Worm (Caenorhabditis elegans): ENCODE results near the gene ckk-1.

ckk-1 gene

DNA sequence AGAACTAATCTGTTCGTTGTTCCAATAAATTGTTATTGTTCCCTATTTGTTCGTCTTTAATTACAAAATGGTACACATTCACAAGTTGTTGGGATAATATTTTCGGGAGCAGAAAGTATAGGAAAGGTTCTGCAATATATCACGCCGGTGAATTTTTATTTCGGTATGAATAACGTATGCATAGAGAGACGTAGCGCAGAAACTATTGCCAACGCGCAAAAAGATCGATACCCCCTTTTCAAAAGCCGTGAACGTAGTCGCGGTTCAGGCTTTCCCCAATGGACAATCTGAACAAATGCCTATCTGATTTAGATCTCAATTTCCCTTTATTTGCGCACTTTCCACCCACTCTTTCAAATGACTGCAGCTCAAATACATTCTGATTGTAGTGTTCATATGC is 44.9 kb downstream of the ckk-1 start, which contains the start of gene pst-2:
Gene pst-2, plus strand, starts transcription at position 293 of the 400 bp plus-strand sequence.
- TF ChIP-seq ama-1 (optimal IDR thresholded peaks at IDR 0.05) (no peak), fos-1 (tag; optimal IDR thresholded peaks at IDR 0.05) (no peak), elt-1 (tag; optimal IDR thresholded peaks at IDR 0.05) (no peak), nhr-129 (tag; optimal IDR thresholded peaks at IDR 0.05) (no peak), snpc-4 (tag; optimal IDR thresholded peaks at IDR 0.05) (no peak), lin-13 (GFP tag; optimal IDR thresholded peaks at IDR 0.05) (no peak), sma-9 (GFP tag; optimal IDR thresholded peaks at IDR 0.05) (no peak), sma-9 (tag; optimal IDR thresholded peaks at IDR 0.05) (no peak), lin-39 (tag; optimal IDR thresholded peaks at IDR 0.05) (no peak), nhr-21 (tag; optimal IDR thresholded peaks at IDR 0.05) (no peak), ztf-1 (GFP tag; conservative IDR thresholded peaks at IDR 0.05) (no peak), nhr-12 (tag; optimal IDR thresholded peaks at IDR 0.05) (no peak), aly-2 (tag; optimal IDR thresholded peaks at IDR 0.05) (no peak), ztf-11 (tag; optimal IDR thresholded peaks at IDR 0.05) (no peak), C34F6.9 (tag; optimal IDR thresholded peaks at IDR 0.05) (no peak), unc-62 (GFP tag; optimal IDR thresholded peaks at IDR 0.05) (no peak), peb-1 (tag; optimal IDR thresholded peaks at IDR 0.05) (no peak)

DNA sequence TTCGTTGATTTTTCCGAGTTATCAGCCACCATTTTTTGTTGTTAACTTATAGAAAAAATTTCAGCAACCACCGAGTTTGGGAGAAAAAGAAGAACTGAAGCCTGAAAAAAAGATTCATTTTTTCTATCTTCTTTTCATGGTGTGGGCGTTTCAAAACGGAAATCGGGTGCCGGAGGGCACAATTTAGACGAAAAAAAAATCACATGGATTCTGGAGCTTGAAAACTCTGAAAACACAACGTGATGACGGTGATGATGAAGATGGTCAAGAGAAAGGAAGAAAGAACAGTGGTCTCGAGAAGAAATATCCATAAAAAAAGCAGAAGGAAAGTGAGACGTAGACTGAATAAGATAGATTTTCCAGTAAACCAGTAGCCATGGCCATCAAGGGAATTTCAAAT is 48.7 kb downstream of the ckk-1 start, which contains the start of gene rcan-1:
Gene rcan-1, minus strand, starts transcription at position 101 of the 400 bp plus-strand sequence.
- TF ChIP-seq alr-1 (tag; optimal IDR thresholded peaks at IDR 0.05): no peak
- TF ChIP-seq unc-39 (tag; optimal IDR thresholded peaks at IDR 0.05): no peak
- no peak for TF ChIP-seq ztf-11 (tag; optimal IDR thresholded peaks at IDR 0.05)
- no peak for TF ChIP-seq lin-11 (tag; optimal IDR thresholded peaks at IDR 0.05)
- TF ChIP-seq nhr-129 (tag; optimal IDR thresholded peaks at IDR 0.05): no peak
- no peak for TF ChIP-seq unc-55 (GFP tag; optimal IDR thresholded peaks at IDR 0.05)
- no peak for TF ChIP-seq peb-1 (tag; optimal IDR thresholded peaks at IDR 0.05)
- TF ChIP-seq ceh-16 (tag; optimal IDR thresholded peaks at IDR 0.05): no peak
- no peak for TF ChIP-seq snpc-4 (tag; optimal IDR thresholded peaks at IDR 0.05)
- TF ChIP-seq nhr-21 (tag; optimal IDR thresholded peaks at IDR 0.05): no peak
- TF ChIP-seq ztf-1 (GFP tag; conservative IDR thresholded peaks at IDR 0.05): no peak

DNA sequence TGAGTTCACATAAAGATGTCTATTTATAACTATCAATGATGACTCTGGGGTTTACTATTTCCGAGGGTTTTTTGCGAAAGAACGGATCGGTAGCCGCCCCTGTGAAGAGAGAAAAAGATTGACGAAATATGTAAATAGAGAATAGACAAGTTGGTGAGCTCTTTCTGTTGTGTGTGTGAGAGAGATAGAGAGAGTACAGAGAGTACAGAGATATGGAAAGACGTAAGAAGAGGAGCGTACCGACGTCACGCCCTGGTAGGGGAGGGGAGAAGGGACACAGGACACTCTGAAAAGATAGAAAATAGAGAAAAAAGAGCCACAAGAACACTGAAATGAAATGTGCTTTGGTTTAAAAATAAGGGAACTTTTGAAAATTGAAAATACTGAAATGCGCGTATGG is 53.0 kb downstream of the ckk-1 start:
- TF ChIP-seq C34F6.9 (tag; optimal IDR thresholded peaks at IDR 0.05): peak; percentile 69
- TF ChIP-seq ztf-4 (tag; optimal IDR thresholded peaks at IDR 0.05): no peak
- TF ChIP-seq sem-4 (tag; optimal IDR thresholded peaks at IDR 0.05): peak; percentile 24
- no peak for TF ChIP-seq alr-1 (tag; optimal IDR thresholded peaks at IDR 0.05)
- peak; percentile 48 for TF ChIP-seq fos-1 (tag; optimal IDR thresholded peaks at IDR 0.05)
- peak in 1 of 2 experiments; percentile 48 for TF ChIP-seq lsy-2 (tag; optimal IDR thresholded peaks at IDR 0.05)
- peak; percentile 67 for TF ChIP-seq unc-55 (GFP tag; optimal IDR thresholded peaks at IDR 0.05)
- peak; percentile 63 for TF ChIP-seq sma-9 (GFP tag; optimal IDR thresholded peaks at IDR 0.05)
- no peak for TF ChIP-seq sma-9 (tag; optimal IDR thresholded peaks at IDR 0.05)
- TF ChIP-seq snpc-4 (tag; optimal IDR thresholded peaks at IDR 0.05): peak; percentile 22
- TF ChIP-seq aly-2 (tag; optimal IDR thresholded peaks at IDR 0.05): no peak
- peak; percentile 48 for TF ChIP-seq ama-1 (optimal IDR thresholded peaks at IDR 0.05)
- TF ChIP-seq lin-13 (GFP tag; optimal IDR thresholded peaks at IDR 0.05): peak; percentile 10
- TF ChIP-seq F13H6.1 (tag; optimal IDR thresholded peaks at IDR 0.05): peak; percentile 78
- TF ChIP-seq nhr-129 (tag; optimal IDR thresholded peaks at IDR 0.05): peak; percentile 77
- TF ChIP-seq unc-62 (GFP tag; optimal IDR thresholded peaks at IDR 0.05): no peak
- peak; percentile 69 for TF ChIP-seq crh-2 (tag; optimal IDR thresholded peaks at IDR 0.05)

DNA sequence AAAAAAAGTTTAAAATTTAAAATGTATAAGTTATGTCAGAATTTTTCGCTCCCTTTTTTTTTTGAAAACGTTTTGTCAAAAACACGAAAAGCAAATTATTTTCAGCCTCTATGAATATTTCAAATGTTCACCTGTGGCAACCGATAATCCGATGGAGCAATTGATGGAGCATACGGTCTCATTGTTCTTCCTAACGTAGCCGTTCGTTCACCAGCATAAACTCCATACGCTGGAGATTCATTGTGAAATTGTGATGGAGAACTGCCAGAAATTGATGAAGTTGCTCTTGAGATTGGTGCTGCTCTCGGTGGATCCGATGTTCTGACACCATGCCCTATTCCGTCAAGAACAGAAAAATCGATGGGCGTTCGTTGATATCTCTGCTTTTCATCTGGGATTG is 56.5 kb downstream of the ckk-1 start:
- no peak for TF ChIP-seq mab-5 (tag; optimal IDR thresholded peaks at IDR 0.05)
- TF ChIP-seq lin-13 (GFP tag; optimal IDR thresholded peaks at IDR 0.05): no peak
- no peak for TF ChIP-seq nhr-237 (tag; optimal IDR thresholded peaks at IDR 0.05)
- TF ChIP-seq nhr-77 (tag; optimal IDR thresholded peaks at IDR 0.05): no peak
- TF ChIP-seq lin-11 (tag; optimal IDR thresholded peaks at IDR 0.05): no peak
- TF ChIP-seq Y55F3AM.14 (GFP tag; optimal IDR thresholded peaks at IDR 0.05): no peak
- no peak for TF ChIP-seq nhr-10 (tag; optimal IDR thresholded peaks at IDR 0.05)
- TF ChIP-seq unc-39 (tag; optimal IDR thresholded peaks at IDR 0.05): no peak
- TF ChIP-seq mdl-1 (tag; optimal IDR thresholded peaks at IDR 0.05): no peak
- no peak for TF ChIP-seq nhr-12 (tag; optimal IDR thresholded peaks at IDR 0.05)
- TF ChIP-seq sma-9 (GFP tag; optimal IDR thresholded peaks at IDR 0.05): no peak
- TF ChIP-seq sma-9 (tag; optimal IDR thresholded peaks at IDR 0.05): no peak
- TF ChIP-seq nhr-21 (tag; optimal IDR thresholded peaks at IDR 0.05): no peak

DNA sequence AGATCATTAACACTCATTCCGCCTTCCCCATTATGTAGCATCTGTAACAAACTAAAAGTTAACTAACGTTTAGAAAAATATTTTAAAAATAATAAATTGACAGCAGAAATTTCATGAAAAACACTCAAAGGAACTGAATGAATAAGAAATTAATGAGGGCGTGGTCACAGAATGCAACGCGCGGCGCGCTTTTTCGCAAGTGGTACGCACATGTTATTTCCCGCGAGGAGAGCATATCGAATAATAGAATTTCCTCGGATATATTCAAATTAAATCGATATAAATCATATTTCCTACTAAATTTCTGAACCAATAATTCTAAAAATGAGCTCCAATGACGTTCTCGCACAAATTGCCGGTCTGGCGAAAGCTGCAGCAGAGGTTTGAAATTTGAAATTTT is 57.4 kb downstream of the ckk-1 start, which contains the start of the genes abi-1 and arle-14:
Gene abi-1, minus strand, starts transcription at position 51 of the 400 bp plus-strand sequence.
Gene arle-14, plus strand, starts transcription at position 217 of the 400 bp plus-strand sequence.
- TF ChIP-seq fos-1 (tag; optimal IDR thresholded peaks at IDR 0.05) (no peak), C34F6.9 (tag; optimal IDR thresholded peaks at IDR 0.05) (peak; percentile 27), aly-2 (tag; optimal IDR thresholded peaks at IDR 0.05) (no peak), nhr-12 (tag; optimal IDR thresholded peaks at IDR 0.05) (no peak), ztf-1 (GFP tag; conservative IDR thresholded peaks at IDR 0.05) (no peak), nhr-23 (tag; optimal IDR thresholded peaks at IDR 0.05) (no peak), sma-9 (GFP tag; optimal IDR thresholded peaks at IDR 0.05) (no peak), sma-9 (tag; optimal IDR thresholded peaks at IDR 0.05) (no peak), blmp-1 (tag; optimal IDR thresholded peaks at IDR 0.05; ENCODE audit: insufficient read depth) (no peak), sma-3 (GFP tag; optimal IDR thresholded peaks at IDR 0.05) (no peak), lsy-2 (tag; optimal IDR thresholded peaks at IDR 0.05) (peak in 1 of 2 experiments; percentile 30), crh-2 (tag; optimal IDR thresholded peaks at IDR 0.05) (no peak), gmeb-1 (tag; optimal IDR thresholded peaks at IDR 0.05) (no peak), ama-1 (optimal IDR thresholded peaks at IDR 0.05) (no peak), mab-5 (tag; optimal IDR thresholded peaks at IDR 0.05) (no peak), lin-11 (tag; optimal IDR thresholded peaks at IDR 0.05) (peak; percentile 14), snpc-4 (tag; optimal IDR thresholded peaks at IDR 0.05) (no peak), unc-62 (GFP tag; optimal IDR thresholded peaks at IDR 0.05) (no peak), mbf-1 (tag; optimal IDR thresholded peaks at IDR 0.05) (no peak), egl-27 (tag; optimal IDR thresholded peaks at IDR 0.05) (no peak), unc-55 (GFP tag; optimal IDR thresholded peaks at IDR 0.05) (peak; percentile 59), lin-39 (tag; optimal IDR thresholded peaks at IDR 0.05) (no peak), ceh-16 (tag; optimal IDR thresholded peaks at IDR 0.05) (no peak), R02D3.7 (tag; optimal IDR thresholded peaks at IDR 0.05) (no peak), nhr-129 (tag; optimal IDR thresholded peaks at IDR 0.05) (peak; percentile 6), unc-39 (tag; optimal IDR thresholded peaks at IDR 0.05) (no peak)

All from whole organism, L2 larva.